Worm (Caenorhabditis elegans) whole organism, midembryonic: ENCODE results near the gene ceh-76.

ENCODE experiments used
- T22C8.4 ChIP-seq: fragments of 200-800 bp; sonication (Bioruptor generic); IDR thresholded peaks from 2 replicates; pipeline ENCODE4 v1.3.6; 2022; ENCODE audit warnings: missing genetic modification characterization, missing compliant biosample characterization
- cog-1 ChIP-seq: sonication (generic microtip); optimal IDR thresholded peaks from 2 replicates; lab custom pipeline; 2016; ENCODE audit warnings: missing genetic modification characterization, missing compliant biosample characterization
- flt-1 ChIP-seq: fragments of 200-800 bp; sonication (Bioruptor generic); IDR thresholded peaks from 2 replicates; pipeline ENCODE4 v1.3.6; 2022; ENCODE audit warnings: missing genetic modification characterization, missing compliant biosample characterization
- klf-2 ChIP-seq: fragments of 200-800 bp; sonication (Bioruptor generic); conservative IDR thresholded peaks from 2 replicates; pipeline ENCODE4 v1.3.6; 2022; ENCODE audit warnings: missing genetic modification reagents, missing genetic modification characterization, missing compliant biosample characterization
- med-1 ChIP-seq: sonication (generic microtip); optimal IDR thresholded peaks from 2 replicates; lab custom pipeline; 2017; ENCODE audit warnings: missing genetic modification characterization, mild to moderate bottlenecking, missing compliant biosample characterization, antibody characterized with exemption, missing genetic modification reagents; ENCODE audit not compliant: insufficient read depth
- ref-1 ChIP-seq: fragments of 200-800 bp; sonication (Bioruptor generic); conservative IDR thresholded peaks from 2 replicates; pipeline ENCODE4 v1.3.6; 2022; ENCODE audit warnings: missing genetic modification reagents, missing genetic modification characterization, missing compliant biosample characterization
- tab-1 ChIP-seq: fragments of 200-800 bp; sonication (Bioruptor generic); IDR thresholded peaks from 2 replicates; pipeline ENCODE4 v1.3.6; 2022; ENCODE audit warnings: missing genetic modification characterization, missing compliant biosample characterization
- ztf-23 ChIP-seq: fragments of 200-800 bp; sonication (Bioruptor generic); IDR thresholded peaks from 2 replicates; pipeline ENCODE4 v1.3.6; 2022; ENCODE audit warnings: missing genetic modification reagents, missing genetic modification characterization, missing compliant biosample characterization
- ztf-29 ChIP-seq: fragments of 200-800 bp; sonication (Bioruptor generic); IDR thresholded peaks from 2 replicates; pipeline ENCODE4 v1.3.6; 2022; ENCODE audit warnings: missing genetic modification reagents, missing genetic modification characterization, missing compliant biosample characterization

Gene ceh-76

DNA sequence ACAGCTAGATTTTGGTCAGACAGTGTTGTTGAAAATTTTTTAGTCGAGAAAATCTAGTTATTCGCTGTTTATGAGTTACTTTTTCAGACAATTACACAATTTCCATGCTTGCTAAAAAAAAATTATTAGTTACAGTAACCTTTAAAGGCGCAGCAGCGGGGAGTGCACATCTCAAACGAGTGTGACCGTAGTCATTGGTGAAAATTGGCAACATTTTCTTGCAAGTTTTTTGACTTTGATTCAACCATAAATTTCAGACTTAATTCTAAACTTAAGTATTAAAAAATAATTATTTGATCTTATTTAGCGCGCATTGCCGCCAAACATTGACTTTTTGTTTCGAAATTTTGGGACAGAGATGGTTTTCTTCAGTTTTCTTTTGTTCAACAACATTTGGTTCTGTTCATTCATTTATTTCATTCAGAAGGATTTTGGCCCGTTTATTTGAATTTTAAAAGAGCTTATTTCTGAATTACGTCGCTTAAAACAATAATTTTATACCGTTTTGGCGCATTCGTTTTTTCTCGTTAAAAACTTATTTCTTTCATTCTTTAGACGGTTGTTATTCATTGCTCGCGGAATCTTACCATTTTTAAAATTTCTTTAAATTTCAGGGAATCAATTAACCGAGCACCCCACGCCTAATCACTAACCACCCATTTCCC, 34.5 kb upstream of the ceh-76 start, which contains the start of gene oma-2:
Gene oma-2, plus strand, starts transcription at position 615 of the 665 bp plus-strand sequence.
- TF ChIP-seq cog-1 (tag; lab: Kevin White, UChicago) (no peak), med-1 (GFP tag; lab: Kevin White, UChicago) (no peak), ztf-29 (no peak), klf-2 (GFP tag; lab: Robert Waterston, UW) (no peak), tab-1 (GFP tag; lab: Robert Waterston, UW) (no peak), flt-1 (GFP tag; lab: Robert Waterston, UW) (no peak), ztf-23 (no peak)

DNA sequence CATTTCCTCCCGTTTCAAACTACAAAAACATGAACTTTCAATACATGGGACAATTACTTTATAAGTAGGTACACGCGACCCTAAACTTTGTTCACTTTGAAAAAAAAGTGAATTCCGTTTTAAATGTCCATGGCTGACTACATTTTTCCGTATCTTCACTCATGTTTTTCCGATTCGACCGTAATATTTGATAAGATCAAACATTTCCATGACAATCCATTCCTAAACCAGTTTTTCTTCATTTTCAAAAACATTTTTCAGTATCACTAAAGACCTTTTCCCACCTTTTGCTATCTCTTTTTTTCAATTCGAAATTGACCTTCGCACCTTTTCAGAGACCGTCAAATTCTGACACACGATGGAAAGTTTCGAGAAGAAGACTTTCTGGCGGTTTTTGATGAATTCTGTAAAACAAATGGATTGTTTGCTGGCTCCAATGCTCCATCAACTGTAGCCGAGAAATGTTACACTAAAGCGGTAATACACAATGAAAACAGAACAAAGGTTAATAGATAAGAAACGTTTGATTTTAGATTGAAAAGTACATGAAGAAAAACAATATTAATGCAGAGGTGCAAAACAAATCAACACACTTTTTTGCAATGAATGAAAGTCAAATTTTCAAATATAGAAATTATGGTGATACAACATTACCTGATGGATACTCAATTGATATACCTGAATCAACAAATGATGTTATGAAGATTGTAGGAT, 33.1 kb upstream of the ceh-76 start:
- no peak for TF ChIP-seq med-1 (GFP tag; lab: Kevin White, UChicago)
- no peak for TF ChIP-seq T22C8.4 (GFP tag; lab: Robert Waterston, UW)
- TF ChIP-seq klf-2 (GFP tag; lab: Robert Waterston, UW), result no peak
- no peak for TF ChIP-seq ztf-29
- no peak for TF ChIP-seq cog-1 (tag; lab: Kevin White, UChicago)
- TF ChIP-seq flt-1 (GFP tag; lab: Robert Waterston, UW), result no peak
- TF ChIP-seq ztf-23, result no peak

DNA sequence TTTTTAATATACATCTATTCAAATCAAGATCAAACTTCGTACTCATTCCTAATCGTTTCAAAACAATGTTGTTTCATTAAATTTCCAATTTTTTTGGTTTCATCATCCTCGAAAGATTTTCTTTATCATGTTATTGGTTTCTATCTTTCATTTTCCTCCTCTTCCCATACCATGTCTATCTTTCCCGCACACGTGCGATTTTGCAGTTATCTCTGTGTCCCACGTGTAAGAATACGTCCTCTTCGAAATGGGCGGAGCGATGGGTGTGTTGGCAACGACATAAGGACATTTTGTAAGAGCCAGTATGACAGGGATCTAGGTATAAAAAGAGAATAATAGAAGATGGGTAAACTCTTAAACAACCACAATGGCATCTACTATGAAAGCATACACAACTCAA, 31.9 kb upstream of the ceh-76 start, which contains the start of gene F43H9.4:
Gene F43H9.4, plus strand, starts transcription at position 366 of the 400 bp plus-strand sequence.
- TF ChIP-seq tab-1 (GFP tag; lab: Robert Waterston, UW) (no peak), med-1 (GFP tag; lab: Kevin White, UChicago) (no peak), ztf-23 (no peak), cog-1 (tag; lab: Kevin White, UChicago) (no peak), ztf-29 (no peak), T22C8.4 (GFP tag; lab: Robert Waterston, UW) (no peak), flt-1 (GFP tag; lab: Robert Waterston, UW) (no peak), ref-1 (no peak), klf-2 (GFP tag; lab: Robert Waterston, UW) (no peak)

DNA sequence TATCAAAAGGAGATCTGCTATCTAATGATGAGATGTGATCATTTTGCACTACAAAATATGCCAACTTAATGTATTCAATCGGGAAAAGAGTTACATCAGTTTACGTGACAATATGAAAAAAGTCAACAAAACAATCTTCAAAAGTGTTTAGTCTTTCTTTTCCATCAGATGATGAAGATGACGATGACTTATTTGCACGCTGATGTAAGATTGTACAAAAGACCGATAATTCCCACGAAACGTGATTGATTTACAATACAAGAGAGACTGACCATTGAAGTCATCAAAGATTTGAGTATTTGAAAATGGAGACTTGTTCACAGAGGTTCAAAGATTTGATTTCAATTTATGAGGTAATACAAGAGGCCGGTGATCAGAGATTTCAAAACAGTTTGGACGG, 30.8 kb upstream of the ceh-76 start:
- TF ChIP-seq ztf-23 (no peak), T22C8.4 (GFP tag; lab: Robert Waterston, UW) (no peak), klf-2 (GFP tag; lab: Robert Waterston, UW) (no peak), cog-1 (tag; lab: Kevin White, UChicago) (no peak), med-1 (GFP tag; lab: Kevin White, UChicago) (no peak), flt-1 (GFP tag; lab: Robert Waterston, UW) (no peak)

- TF ChIP-seq T22C8.4 (GFP tag; lab: Robert Waterston, UW) (no peak), cog-1 (tag; lab: Kevin White, UChicago) (no peak), klf-2 (GFP tag; lab: Robert Waterston, UW) (no peak), ztf-23 (no peak)
Measured at ce11 chrV:8024752-8025151, 30.3 kb upstream of the ceh-76 start, which contains the start of gene F43H9.3. Gene F43H9.3, minus strand, starts transcription at chrV:8024940.

DNA sequence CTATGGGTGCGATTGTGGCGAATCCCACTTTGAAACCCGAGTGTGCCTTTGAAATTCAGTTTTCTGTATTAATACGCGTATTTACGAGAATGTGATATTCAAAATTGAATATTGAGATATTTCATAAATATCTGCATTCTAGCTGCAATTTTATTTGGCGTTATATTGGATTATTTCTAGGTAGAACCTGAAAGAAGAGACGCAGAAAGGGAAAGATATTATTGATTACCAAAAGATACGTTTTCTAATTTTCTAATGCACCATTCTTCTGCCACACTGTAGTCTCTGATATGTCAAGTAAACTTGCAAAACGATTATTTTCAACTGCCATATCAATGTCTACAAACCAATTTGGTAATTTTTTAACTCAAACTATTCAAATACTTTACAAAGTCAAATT, 27.6 kb upstream of the ceh-76 start, which contains the start of gene ech-3:
Gene ech-3, plus strand, starts transcription at position 178 of the 400 bp plus-strand sequence.
- TF ChIP-seq cog-1 (tag; lab: Kevin White, UChicago) (no peak), ref-1 (no peak), ztf-29 (no peak), tab-1 (GFP tag; lab: Robert Waterston, UW) (no peak), med-1 (GFP tag; lab: Kevin White, UChicago) (no peak), klf-2 (GFP tag; lab: Robert Waterston, UW) (no peak), flt-1 (GFP tag; lab: Robert Waterston, UW) (no peak), ztf-23 (no peak), T22C8.4 (GFP tag; lab: Robert Waterston, UW) (no peak)

DNA sequence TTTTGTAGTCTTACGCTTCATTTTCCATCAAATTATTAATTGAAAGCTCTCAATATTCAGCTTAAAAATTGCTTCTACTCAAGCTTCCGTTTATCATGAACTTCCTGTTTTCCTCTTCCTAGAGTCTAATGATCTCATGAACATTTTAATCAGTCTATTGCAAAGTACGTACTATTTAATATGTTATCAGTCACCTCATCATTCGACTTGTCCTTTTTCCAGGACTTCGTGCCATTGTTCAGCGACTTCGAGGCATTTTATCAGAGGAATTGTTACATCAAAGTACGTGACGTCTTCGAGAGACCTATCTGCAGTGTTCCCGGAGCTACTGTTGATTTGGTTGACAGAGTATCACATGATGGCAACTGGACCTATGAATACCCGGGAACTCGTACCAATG, 25.3 kb upstream of the ceh-76 start:
- TF ChIP-seq T22C8.4 (GFP tag; lab: Robert Waterston, UW) (no peak), ztf-23 (no peak), med-1 (GFP tag; lab: Kevin White, UChicago) (no peak), flt-1 (GFP tag; lab: Robert Waterston, UW) (no peak), ref-1 (no peak), ztf-29 (no peak)

- TF ChIP-seq ref-1 (no peak), flt-1 (GFP tag; lab: Robert Waterston, UW) (no peak), med-1 (GFP tag; lab: Kevin White, UChicago) (no peak), klf-2 (GFP tag; lab: Robert Waterston, UW) (no peak), cog-1 (tag; lab: Kevin White, UChicago) (no peak), ztf-29 (no peak), T22C8.4 (GFP tag; lab: Robert Waterston, UW) (no peak), tab-1 (GFP tag; lab: Robert Waterston, UW) (no peak), ztf-23 (no peak)
Measured at ce11 chrV:8018919-8019318, 24.4 kb upstream of the ceh-76 start.

DNA sequence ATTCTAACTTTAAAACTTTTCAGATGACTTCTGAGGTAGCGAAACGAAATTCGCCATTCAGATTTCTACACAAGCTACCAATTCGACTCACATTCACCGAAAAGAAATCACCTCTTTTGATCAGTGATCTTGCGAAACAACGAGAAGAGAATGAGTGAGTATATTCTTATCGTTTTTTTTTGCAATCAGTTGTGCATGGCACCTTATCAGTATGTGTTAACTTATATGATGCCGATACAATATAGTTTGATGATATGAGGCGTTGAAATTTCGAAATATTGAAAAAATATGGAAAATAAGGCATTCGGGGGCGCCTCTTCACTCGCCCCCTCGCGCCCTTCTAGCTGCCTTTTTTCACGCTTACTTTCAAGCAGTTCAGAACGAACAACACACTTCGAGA, 23.5 kb upstream of the ceh-76 start:
- TF ChIP-seq ztf-23, result no peak
- no peak for TF ChIP-seq med-1 (GFP tag; lab: Kevin White, UChicago)
- no peak for TF ChIP-seq tab-1 (GFP tag; lab: Robert Waterston, UW)
- no peak for TF ChIP-seq ztf-29
- no peak for TF ChIP-seq ref-1
- TF ChIP-seq T22C8.4 (GFP tag; lab: Robert Waterston, UW), result no peak
- no peak for TF ChIP-seq cog-1 (tag; lab: Kevin White, UChicago)
- no peak for TF ChIP-seq klf-2 (GFP tag; lab: Robert Waterston, UW)
- no peak for TF ChIP-seq flt-1 (GFP tag; lab: Robert Waterston, UW)
